Fruit fly (Drosophila melanogaster) whole organism, prepupa: ENCODE measurements around the gene msd1.
A peak's percentile ranks its signal among the peaks of the same experiment; 100 is the strongest.

ENCODE experiments used
- CG1621 ChIP-seq: fragments of 200-800 bp; sonication (Bioruptor generic); optimal IDR thresholded peaks from 3 replicates; lab custom pipeline; 2018; ENCODE audit warnings: missing biosample characterization, mild to moderate bottlenecking, missing genetic modification characterization
- CG16779 ChIP-seq: fragments of 200-800 bp; sonication (Bioruptor generic); optimal IDR thresholded peaks from 3 replicates; lab custom pipeline; 2017; ENCODE audit warnings: missing biosample characterization, mild to moderate bottlenecking, missing genetic modification characterization
- CG34406 ChIP-seq: fragments of 200-800 bp; sonication (Bioruptor generic); optimal IDR thresholded peaks from 3 replicates; lab custom pipeline; 2016; ENCODE audit warnings: missing biosample characterization, missing genetic modification characterization
- CG7368 ChIP-seq: fragments of 200-800 bp; sonication (Bioruptor generic); optimal IDR thresholded peaks from 3 replicates; lab custom pipeline; 2016; ENCODE audit warnings: missing biosample characterization, missing genetic modification characterization
- Eip75B ChIP-seq: fragments of 200-800 bp; sonication (Bioruptor generic); optimal IDR thresholded peaks from 3 replicates; lab custom pipeline; 2016; ENCODE audit warnings: missing biosample characterization, missing genetic modification characterization
- Sox14 ChIP-seq: fragments of 200-800 bp; sonication (Bioruptor generic); optimal IDR thresholded peaks from 3 replicates; lab custom pipeline; 2016; ENCODE audit warnings: missing biosample characterization, missing genetic modification characterization
- achi ChIP-seq: fragments of 200-800 bp; sonication (Bioruptor generic); optimal IDR thresholded peaks from 3 replicates; lab custom pipeline; 2016; ENCODE audit warnings: missing biosample characterization, missing genetic modification characterization
- esn ChIP-seq: fragments of 200-800 bp; sonication (Bioruptor generic); optimal IDR thresholded peaks from 2 replicates; lab custom pipeline; 2016; ENCODE audit warnings: missing biosample characterization, mild to moderate bottlenecking, missing genetic modification characterization, moderate library complexity
- spab ChIP-seq: fragments of 200-800 bp; sonication (Bioruptor generic); optimal IDR thresholded peaks from 2 replicates; lab custom pipeline; 2017; ENCODE audit warnings: missing biosample characterization, mild to moderate bottlenecking, missing genetic modification characterization, missing genetic modification reagents

DNA sequence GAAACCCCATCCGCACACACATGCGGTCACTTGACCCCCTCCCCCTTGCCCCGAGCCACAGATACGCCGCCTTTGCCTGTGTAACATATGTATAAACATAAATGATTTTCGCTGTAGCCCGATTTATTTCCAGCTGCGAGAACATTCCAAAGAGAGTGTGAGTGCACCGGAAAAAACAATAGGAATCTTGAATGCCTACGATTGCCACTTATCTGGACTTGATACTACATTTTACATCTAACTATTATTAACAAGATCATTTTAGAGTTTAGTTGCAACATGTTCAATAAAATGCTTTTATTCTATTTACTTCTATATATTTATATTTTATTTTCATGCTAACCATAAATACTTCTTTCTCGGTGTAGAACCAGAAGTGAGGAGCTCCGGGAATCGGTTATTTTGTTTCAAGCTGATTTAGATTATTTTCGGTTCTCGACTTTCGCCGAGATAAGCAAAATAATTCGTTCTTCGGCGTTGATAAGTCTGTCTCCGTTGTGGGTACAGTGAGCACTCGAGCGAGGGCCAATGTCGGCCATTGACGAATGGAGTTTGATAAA lies 31.4 kb upstream of the msd1 start:
- TF ChIP-seq Sox14 (GFP tag; lab: Kevin White, UChicago): peak; percentile 60
- peak; percentile 29 for TF ChIP-seq CG1621 (tag; lab: Kevin White, UChicago)
- peak; percentile 82 for TF ChIP-seq esn
- no peak for TF ChIP-seq Eip75B
- no peak for TF ChIP-seq spab (GFP tag; lab: Kevin White, UChicago)
- no peak for TF ChIP-seq achi (GFP tag; lab: Kevin White, UChicago)
- no peak for TF ChIP-seq CG7368 (GFP tag; lab: Kevin White, UChicago)
- TF ChIP-seq CG16779 (tag; lab: Kevin White, UChicago): no peak
- peak; percentile 68 for TF ChIP-seq CG34406 (GFP tag; lab: Kevin White, UChicago)
